Fruit fly (Drosophila melanogaster): ENCODE measurements around the gene CG7715.

DNA sequence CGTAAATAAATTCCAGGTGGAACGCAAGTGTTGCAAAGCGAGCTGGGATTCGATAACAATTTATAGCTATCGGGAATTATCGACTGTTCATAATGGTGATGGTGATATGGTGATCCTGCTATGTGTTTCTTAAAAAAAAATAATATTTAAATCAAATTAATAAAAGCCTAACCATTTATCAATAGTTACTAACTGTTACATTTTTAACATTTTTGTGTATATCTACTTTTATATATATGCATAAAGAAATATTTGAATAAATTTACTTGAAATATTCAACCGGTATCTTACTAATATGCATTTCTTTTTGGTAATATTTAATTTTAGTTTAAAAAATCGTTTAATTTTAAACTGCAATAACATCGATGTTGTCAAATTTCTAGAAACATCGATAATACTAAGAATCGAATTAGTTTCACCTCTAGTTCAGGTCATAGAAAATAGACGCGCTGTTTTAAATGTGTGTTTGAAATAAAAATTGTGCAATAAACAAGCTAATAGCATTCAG is 17.7 kb upstream of the CG7715 start, which contains the start of the genes PGS1 and gwl:
- no peak for TF ChIP-seq CG6854 (GFP tag; optimal IDR thresholded peaks at IDR 0.05)
- TF ChIP-seq OdsH (GFP tag; optimal IDR thresholded peaks at IDR 0.05), result no peak
- peak; percentile 67 for TF ChIP-seq CG8632 (GFP tag; optimal IDR thresholded peaks at IDR 0.05)
- TF ChIP-seq Ets21C (GFP tag; optimal IDR thresholded peaks at IDR 0.05), result no peak
- TF ChIP-seq fd85E (GFP tag; optimal IDR thresholded peaks at IDR 0.05), result no peak
- no peak for TF ChIP-seq vri (GFP tag; optimal IDR thresholded peaks at IDR 0.05)
- TF ChIP-seq Blimp-1 (GFP tag; optimal IDR thresholded peaks at IDR 0.05), result peak; percentile 7
- no peak for TF ChIP-seq Smox (GFP tag; optimal IDR thresholded peaks at IDR 0.05)

Measured in whole organism, prepupa.